Worm (Caenorhabditis elegans): ENCODE results near the gene K03B4.9.

ce11 chrV:4710464-4710863 is 38.1 kb upstream of the K03B4.9 start, which contains the start of gene oac-24:
- TF ChIP-seq blmp-1 (tag; optimal IDR thresholded peaks at IDR 0.05) (no peak), cnd-1 (tag; optimal IDR thresholded peaks at IDR 0.05) (no peak), mep-1 (tag; optimal IDR thresholded peaks at IDR 0.05) (no peak), unc-39 (tag; optimal IDR thresholded peaks at IDR 0.05) (no peak), lsy-2 (tag; optimal IDR thresholded peaks at IDR 0.05) (no peak), unc-62 (GFP tag; optimal IDR thresholded peaks at IDR 0.05) (no peak), sem-2 (GFP tag; optimal IDR thresholded peaks at IDR 0.05) (no peak), unc-120 (tag; optimal IDR thresholded peaks at IDR 0.05; ENCODE audit: poor library complexity, severe bottlenecking) (no peak), nhr-28 (tag; optimal IDR thresholded peaks at IDR 0.05) (no peak), nhr-12 (tag; optimal IDR thresholded peaks at IDR 0.05) (no peak)
